Fruit fly (Drosophila melanogaster) whole organism, embryonic: ENCODE results near the gene CG17224.
A peak's percentile ranks its signal among the peaks of the same experiment; 100 is the strongest.

Experiments used
- Bgb ChIP-seq: fragments of 200-800 bp; sonication (Bioruptor generic); IDR thresholded peaks from 2 replicates; pipeline ENCODE4 v1.3.6; 2022; ENCODE audit warnings: missing biosample characterization, missing genetic modification characterization; ENCODE audit not compliant: partially characterized antibody
- CG11560 ChIP-seq: fragments of 200-800 bp; sonication (Bioruptor generic); IDR thresholded peaks from 3 replicates; pipeline ENCODE4 v1.3.6; 2022; ENCODE audit warnings: missing biosample characterization, missing genetic modification characterization
- CG13287 ChIP-seq: fragments of 200-800 bp; sonication (Bioruptor generic); IDR thresholded peaks from 2 replicates; pipeline ENCODE4 v1.3.6; 2022; ENCODE audit warnings: missing biosample characterization, missing genetic modification characterization; ENCODE audit not compliant: partially characterized antibody
- CG13296 ChIP-seq: fragments of 200-800 bp; sonication (Bioruptor generic); optimal IDR thresholded peaks from 3 replicates; lab custom pipeline; 2018; ENCODE audit warnings: missing biosample characterization, mild to moderate bottlenecking, missing genetic modification characterization
- CG16815 ChIP-seq: fragments of 200-800 bp; sonication (Bioruptor generic); optimal IDR thresholded peaks from 3 replicates; lab custom pipeline; 2017; ENCODE audit warnings: missing biosample characterization, mild to moderate bottlenecking, missing genetic modification characterization
- CG17186 ChIP-seq: fragments of 200-800 bp; sonication (Bioruptor generic); optimal IDR thresholded peaks from 3 replicates; lab custom pipeline; 2017; ENCODE audit warnings: missing biosample characterization, missing genetic modification reagents, missing genetic modification characterization
- CG17385 ChIP-seq: fragments of 200-800 bp; sonication (Bioruptor generic); optimal IDR thresholded peaks from 3 replicates; lab custom pipeline; 2018; ENCODE audit warnings: missing biosample characterization, mild to moderate bottlenecking, missing genetic modification characterization
- CG2199 ChIP-seq: fragments of 200-800 bp; sonication (Bioruptor generic); IDR thresholded peaks from 3 replicates; pipeline ENCODE4 v1.3.6; 2022; ENCODE audit warnings: missing biosample characterization, missing genetic modification characterization
- CG34224 ChIP-seq: fragments of 200-800 bp; sonication (Bioruptor generic); IDR thresholded peaks from 3 replicates; pipeline ENCODE4 v1.3.6; 2022; ENCODE audit warnings: missing biosample characterization, missing genetic modification characterization; ENCODE audit not compliant: partially characterized antibody
- CG4328 ChIP-seq: fragments of 200-800 bp; sonication (Bioruptor generic); optimal IDR thresholded peaks from 3 replicates; lab custom pipeline; 2017; ENCODE audit warnings: missing biosample characterization, missing genetic modification reagents, missing genetic modification characterization
- CG6765 ChIP-seq: fragments of 200-800 bp; sonication (Bioruptor generic); optimal IDR thresholded peaks from 3 replicates; lab custom pipeline; 2017; ENCODE audit warnings: missing biosample characterization, mild to moderate bottlenecking, missing genetic modification characterization
- CG6791 ChIP-seq: fragments of 200-800 bp; sonication (Bioruptor generic); IDR thresholded peaks from 3 replicates; pipeline ENCODE4 v1.3.6; 2022; ENCODE audit warnings: missing biosample characterization, missing genetic modification characterization; ENCODE audit not compliant: partially characterized antibody
- CG7839 ChIP-seq: fragments of 200-800 bp; sonication (Bioruptor generic); optimal IDR thresholded peaks from 3 replicates; lab custom pipeline; 2018; ENCODE audit warnings: missing biosample characterization, mild to moderate bottlenecking, missing genetic modification characterization, moderate library complexity
- CG9797 ChIP-seq: fragments of 200-800 bp; sonication (Bioruptor generic); optimal IDR thresholded peaks from 3 replicates; lab custom pipeline; 2018; ENCODE audit warnings: missing biosample characterization, mild to moderate bottlenecking, missing genetic modification characterization
- CHES-1-like ChIP-seq: fragments of 200-800 bp; sonication (Bioruptor generic); optimal IDR thresholded peaks from 2 replicates; lab custom pipeline; 2016; ENCODE audit warnings: missing biosample characterization, missing genetic modification characterization
- CTCF ChIP-seq: fragments of 200-800 bp; sonication (Bioruptor generic); optimal IDR thresholded peaks from 2 replicates; lab custom pipeline; 2017; ENCODE audit warnings: missing biosample characterization, mild to moderate bottlenecking, missing genetic modification characterization, moderate library complexity
- Chrac-16 ChIP-seq: fragments of 200-800 bp; sonication (Bioruptor generic); optimal IDR thresholded peaks from 3 replicates; lab custom pipeline; 2016; ENCODE audit warnings: missing biosample characterization, missing genetic modification characterization
- CoRest ChIP-seq: fragments of 200-800 bp; sonication (Bioruptor generic); optimal IDR thresholded peaks from 3 replicates; lab custom pipeline; 2018; ENCODE audit warnings: missing biosample characterization, mild to moderate bottlenecking, missing genetic modification characterization, moderate library complexity
- Dll ChIP-seq: fragments of 200-800 bp; sonication (Bioruptor generic); IDR thresholded peaks from 4 replicates; pipeline ENCODE4 v1.3.6; 2022; ENCODE audit warnings: missing biosample characterization, missing genetic modification characterization; ENCODE audit not compliant: partially characterized antibody
- Doc3 ChIP-seq: fragments of 200-800 bp; sonication (Bioruptor generic); IDR thresholded peaks from 3 replicates; pipeline ENCODE4 v1.3.6; 2022; ENCODE audit warnings: missing biosample characterization, missing genetic modification characterization; ENCODE audit not compliant: partially characterized antibody
- Dp ChIP-seq: fragments of 200-800 bp; sonication (Bioruptor generic); optimal IDR thresholded peaks from 2 replicates; lab custom pipeline; 2018; ENCODE audit warnings: missing biosample characterization, mild to moderate bottlenecking, missing genetic modification characterization, moderate library complexity
- ERR ChIP-seq: fragments of 200-800 bp; sonication (Bioruptor generic); optimal IDR thresholded peaks from 2 replicates; lab custom pipeline; 2016; ENCODE audit warnings: missing biosample characterization, missing genetic modification characterization
- HmgD ChIP-seq: fragments of 200-800 bp; sonication (Bioruptor generic); optimal IDR thresholded peaks from 3 replicates; lab custom pipeline; 2016; ENCODE audit warnings: missing biosample characterization, missing genetic modification characterization
- HmgZ ChIP-seq: fragments of 200-800 bp; sonication (Bioruptor generic); optimal IDR thresholded peaks from 2 replicates; lab custom pipeline; 2018; ENCODE audit warnings: missing biosample characterization, mild to moderate bottlenecking, missing genetic modification characterization
- Hmr ChIP-seq: fragments of 200-800 bp; sonication (Bioruptor generic); optimal IDR thresholded peaks from 3 replicates; lab custom pipeline; 2017; ENCODE audit warnings: mild to moderate bottlenecking, missing biosample characterization, missing genetic modification reagents, missing genetic modification characterization
- MBD-R2 ChIP-seq: fragments of 200-800 bp; sonication (Bioruptor generic); IDR thresholded peaks from 2 replicates; pipeline ENCODE4 v1.3.6; 2022; ENCODE audit warnings: missing biosample characterization, missing genetic modification characterization
- Myb ChIP-seq: fragments of 200-800 bp; sonication (Bioruptor generic); optimal IDR thresholded peaks from 2 replicates; lab custom pipeline; 2016; ENCODE audit warnings: missing biosample characterization, missing genetic modification characterization
- NFAT ChIP-seq: fragments of 200-800 bp; sonication (Bioruptor generic); IDR thresholded peaks from 2 replicates; pipeline ENCODE4 v1.3.6; 2022; ENCODE audit warnings: missing biosample characterization, missing genetic modification characterization
- Opbp ChIP-seq: fragments of 200-800 bp; sonication (Bioruptor generic); IDR thresholded peaks from 3 replicates; pipeline ENCODE4 v1.3.6; 2022; ENCODE audit warnings: missing biosample characterization, missing genetic modification characterization; ENCODE audit not compliant: partially characterized antibody
- Rfx ChIP-seq: fragments of 200-800 bp; sonication (Bioruptor generic); IDR thresholded peaks from 2 replicates; pipeline ENCODE4 v1.3.6; 2022; ENCODE audit warnings: missing biosample characterization, missing genetic modification characterization
- Scr ChIP-seq: fragments of 200-800 bp; sonication (Bioruptor generic); IDR thresholded peaks from 2 replicates; pipeline ENCODE4 v1.3.6; 2022; ENCODE audit warnings: missing biosample characterization, missing genetic modification characterization; ENCODE audit not compliant: partially characterized antibody
- aop ChIP-seq: fragments of 200-800 bp; sonication (Bioruptor generic); IDR thresholded peaks from 2 replicates; pipeline ENCODE4 v1.3.6; 2022; ENCODE audit warnings: missing biosample characterization, missing genetic modification characterization
- ato ChIP-seq: fragments of 200-800 bp; sonication (Bioruptor generic); IDR thresholded peaks from 2 replicates; pipeline ENCODE4 v1.3.6; 2022; ENCODE audit warnings: missing biosample characterization, missing genetic modification characterization; ENCODE audit not compliant: partially characterized antibody
- bowl ChIP-seq: fragments of 200-800 bp; sonication (Bioruptor generic); IDR thresholded peaks from 2 replicates; pipeline ENCODE4 v1.3.6; 2022; ENCODE audit warnings: missing biosample characterization, missing genetic modification characterization
- chm ChIP-seq: fragments of 200-800 bp; sonication (Bioruptor generic); IDR thresholded peaks from 2 replicates; pipeline ENCODE4 v1.3.6; 2022; ENCODE audit warnings: missing biosample characterization, missing genetic modification characterization
- crp ChIP-seq, 2 experiments: fragments of 200-800 bp; sonication (Bioruptor generic); optimal IDR thresholded peaks; 2 replicates in 1 of 2; 3 replicates in 1 of 2; lab custom pipeline; 2017; ENCODE audit warnings: missing biosample characterization in 2 of 2, missing genetic modification characterization in 2 of 2, mild to moderate bottlenecking in 1 of 2, moderate library complexity in 1 of 2
- dm ChIP-seq: fragments of 200-800 bp; sonication (Bioruptor generic); optimal IDR thresholded peaks from 3 replicates; lab custom pipeline; 2016; ENCODE audit warnings: missing biosample characterization, missing genetic modification characterization
- fd96Cb ChIP-seq: fragments of 200-800 bp; sonication (Bioruptor generic); optimal IDR thresholded peaks from 2 replicates; lab custom pipeline; 2018; ENCODE audit warnings: missing biosample characterization, mild to moderate bottlenecking, missing genetic modification characterization, moderate library complexity
- gsb-n ChIP-seq: fragments of 200-800 bp; sonication (Bioruptor generic); optimal IDR thresholded peaks from 3 replicates; lab custom pipeline; 2018; ENCODE audit warnings: missing biosample characterization, mild to moderate bottlenecking, missing genetic modification characterization
- hb ChIP-seq: fragments of 200-800 bp; sonication (Bioruptor generic); IDR thresholded peaks from 3 replicates; pipeline ENCODE4 v1.3.6; 2022; ENCODE audit warnings: missing biosample characterization, missing genetic modification characterization; ENCODE audit not compliant: partially characterized antibody
- ind ChIP-seq: fragments of 200-800 bp; sonication (Bioruptor generic); optimal IDR thresholded peaks from 3 replicates; lab custom pipeline; 2016; ENCODE audit warnings: missing biosample characterization, missing genetic modification characterization
- ken ChIP-seq: fragments of 200-800 bp; sonication (Bioruptor generic); IDR thresholded peaks from 3 replicates; pipeline ENCODE4 v1.3.6; 2022; ENCODE audit warnings: missing biosample characterization, missing genetic modification characterization
- knrl ChIP-seq: fragments of 200-800 bp; sonication (Bioruptor generic); IDR thresholded peaks from 3 replicates; pipeline ENCODE4 v1.3.6; 2022; ENCODE audit warnings: missing biosample characterization, missing genetic modification characterization; ENCODE audit not compliant: partially characterized antibody
- nmo ChIP-seq: fragments of 200-800 bp; sonication (Bioruptor generic); optimal IDR thresholded peaks from 2 replicates; lab custom pipeline; 2018; ENCODE audit warnings: missing biosample characterization, mild to moderate bottlenecking, missing genetic modification characterization, moderate library complexity
- p53 ChIP-seq: fragments of 200-800 bp; sonication (Bioruptor generic); optimal IDR thresholded peaks from 2 replicates; lab custom pipeline; 2016; ENCODE audit warnings: missing biosample characterization, missing genetic modification characterization
- pb ChIP-seq: fragments of 200-800 bp; sonication (Bioruptor generic); optimal IDR thresholded peaks from 3 replicates; lab custom pipeline; 2016; ENCODE audit warnings: missing biosample characterization, missing genetic modification characterization
- pzg ChIP-seq: fragments of 200-800 bp; sonication (Bioruptor generic); optimal IDR thresholded peaks from 3 replicates; lab custom pipeline; 2018; ENCODE audit warnings: missing biosample characterization, mild to moderate bottlenecking, missing genetic modification characterization, moderate library complexity
- sc ChIP-seq, 3 experiments: fragments of >200 bp in 2 of 3; fragments of 200-800 bp in 1 of 3; sonication (Bioruptor generic) in 1 of 3; optimal IDR thresholded peaks; 2 replicates in 2 of 3; 3 replicates in 1 of 3; lab custom pipeline; 2017; ENCODE audit warnings: mild to moderate bottlenecking in 1 of 3, missing biosample characterization in 1 of 3, missing genetic modification characterization in 1 of 3, missing genetic modification reagents in 1 of 3
- stwl ChIP-seq: fragments of 200-800 bp; sonication (Bioruptor generic); optimal IDR thresholded peaks from 3 replicates; lab custom pipeline; 2018; ENCODE audit warnings: missing biosample characterization, mild to moderate bottlenecking, missing genetic modification characterization, moderate library complexity

CG17224 gene

dm6 chr2L:3022986-3023385 lies 4.9 kb upstream of the CG17224 start, which contains the start of the genes alpha4GT1 and Prp40 (continued):
- TF ChIP-seq sc (optimal IDR thresholded peaks at IDR 0.05; lab: Kevin White, UChicago), result no peak
- TF ChIP-seq sc (GFP tag; optimal IDR thresholded peaks at IDR 0.05; lab: Kevin White, UChicago), result no peak
- no peak for TF ChIP-seq ken (GFP tag; lab: Robert Waterston, UW)
- peak; percentile 4 for TF ChIP-seq CG9797
- peak; percentile 73 for TF ChIP-seq Scr
- TF ChIP-seq CG13287 (GFP tag; lab: Robert Waterston, UW), result peak; percentile 87
- peak; percentile 94 for TF ChIP-seq ato
- TF ChIP-seq Bgb (GFP tag; lab: Robert Waterston, UW), result peak; percentile 91
- peak; percentile 86 for TF ChIP-seq CG11560
- TF ChIP-seq CG6765, result no peak
- TF ChIP-seq nmo (GFP tag; lab: Kevin White, UChicago), result peak; percentile 5
- peak; percentile 85 for TF ChIP-seq Opbp (GFP tag; lab: Robert Waterston, UW)
- peak; percentile 79 for TF ChIP-seq Dll (GFP tag; lab: Robert Waterston, UW)
- peak; percentile 61 for TF ChIP-seq dm (GFP tag; lab: Kevin White, UChicago)
- no peak for TF ChIP-seq CG2199 (GFP tag; lab: Robert Waterston, UW)
- no peak for TF ChIP-seq aop (GFP tag; lab: Robert Waterston, UW)
- TF ChIP-seq Rfx (GFP tag; lab: Robert Waterston, UW), result no peak
- peak; percentile 72 for TF ChIP-seq stwl (tag; lab: Kevin White, UChicago)
- peak; percentile 30 for TF ChIP-seq CHES-1-like (GFP tag; lab: Kevin White, UChicago)
- no peak for TF ChIP-seq gsb-n
- TF ChIP-seq bowl (GFP tag; lab: Robert Waterston, UW), result no peak
- TF ChIP-seq hb (GFP tag; lab: Robert Waterston, UW), result peak; percentile 79; the same call in 2 of the 3 replicates
- no peak for TF ChIP-seq Hmr (GFP tag; lab: Kevin White, UChicago)
- no peak for TF ChIP-seq CG13296 (GFP tag; lab: Kevin White, UChicago)
- peak; percentile 67; the same call in 2 of the 3 replicates for TF ChIP-seq knrl
- peak; percentile 96 for TF ChIP-seq CG34224 (GFP tag; lab: Robert Waterston, UW)
- no peak for TF ChIP-seq fd96Cb
- no peak for TF ChIP-seq CG7839
- peak; percentile 49 for TF ChIP-seq HmgZ (tag; lab: Kevin White, UChicago)
- 0 out of 2 replicates have a peak, but pooled peaks have one; percentile 15 for TF ChIP-seq NFAT
- no peak for TF ChIP-seq ind
- TF ChIP-seq chm (GFP tag; lab: Robert Waterston, UW), result no peak
- TF ChIP-seq HmgD (GFP tag; lab: Kevin White, UChicago), result peak; percentile 6
- no peak for TF ChIP-seq CG4328 (GFP tag; lab: Kevin White, UChicago)
- TF ChIP-seq CoRest (tag; lab: Kevin White, UChicago), result no peak
- peak; percentile 64; the same call in 2 of the 3 replicates for TF ChIP-seq Doc3
- TF ChIP-seq CTCF, result no peak
- TF ChIP-seq CG6791, result peak; percentile 91
- TF ChIP-seq crp (GFP tag; optimal IDR thresholded peaks at IDR 0.05; lab: Kevin White, UChicago), result peak in 1 of 2 experiments; percentile 19
- no peak for TF ChIP-seq CG17385 (GFP tag; lab: Kevin White, UChicago)
- no peak for TF ChIP-seq p53 (GFP tag; lab: Kevin White, UChicago)
- peak; percentile 53 for TF ChIP-seq Dp (GFP tag; lab: Kevin White, UChicago)
- no peak for TF ChIP-seq CG16815 (GFP tag; lab: Kevin White, UChicago)
- no peak for TF ChIP-seq Chrac-16
- peak; percentile 98 for TF ChIP-seq MBD-R2
- no peak for TF ChIP-seq pb (GFP tag; lab: Kevin White, UChicago)
- peak; percentile 81 for TF ChIP-seq pzg (GFP tag; lab: Kevin White, UChicago)
- TF ChIP-seq Myb (GFP tag; lab: Kevin White, UChicago), result peak; percentile 43
- no peak for TF ChIP-seq ERR (GFP tag; lab: Kevin White, UChicago)
- TF ChIP-seq CG17186, result peak; percentile 73
